Fruit fly (Drosophila melanogaster) whole organism, embryonic: ENCODE results near the gene nanos.
A peak's percentile ranks its signal among the peaks of the same experiment; 100 is the strongest.

ENCODE experiments used
- CG10274 ChIP-seq: fragments of 200-800 bp; sonication (Bioruptor generic); optimal IDR thresholded peaks from 3 replicates; lab custom pipeline; 2017; ENCODE audit warnings: missing biosample characterization, mild to moderate bottlenecking, missing genetic modification characterization
- CG10543 ChIP-seq: fragments of 200-800 bp; sonication (Bioruptor generic); optimal IDR thresholded peaks from 3 replicates; lab custom pipeline; 2017; ENCODE audit warnings: missing biosample characterization, mild to moderate bottlenecking, missing genetic modification characterization, moderate library complexity
- CG12299 ChIP-seq: fragments of 200-800 bp; sonication (Bioruptor generic); optimal IDR thresholded peaks from 2 replicates; lab custom pipeline; 2018; ENCODE audit warnings: missing biosample characterization, mild to moderate bottlenecking, missing genetic modification characterization
- CG12391 ChIP-seq: fragments of 200-800 bp; sonication (Bioruptor generic); optimal IDR thresholded peaks from 3 replicates; lab custom pipeline; 2018; ENCODE audit warnings: missing biosample characterization, mild to moderate bottlenecking, missing genetic modification characterization, moderate library complexity
- CG13287 ChIP-seq: fragments of 200-800 bp; sonication (Bioruptor generic); IDR thresholded peaks from 2 replicates; pipeline ENCODE4 v1.3.6; 2022; ENCODE audit warnings: missing biosample characterization, missing genetic modification characterization; ENCODE audit not compliant: partially characterized antibody
- CG13424 ChIP-seq: fragments of 200-800 bp; sonication (Bioruptor generic); optimal IDR thresholded peaks from 2 replicates; lab custom pipeline; 2019; ENCODE audit warnings: missing biosample characterization, mild to moderate bottlenecking, missing genetic modification characterization, moderate library complexity
- CG15601 ChIP-seq: fragments of 200-800 bp; sonication (Bioruptor generic); optimal IDR thresholded peaks from 3 replicates; lab custom pipeline; 2019; ENCODE audit warnings: missing biosample characterization, mild to moderate bottlenecking, missing genetic modification characterization, moderate library complexity
- CG15696 ChIP-seq: fragments of 200-800 bp; sonication (Bioruptor generic); optimal IDR thresholded peaks from 2 replicates; lab custom pipeline; 2019; ENCODE audit warnings: missing biosample characterization, mild to moderate bottlenecking, missing genetic modification characterization, moderate library complexity
- CG1603 ChIP-seq: fragments of 200-800 bp; sonication (Bioruptor generic); optimal IDR thresholded peaks from 2 replicates; lab custom pipeline; 2019; ENCODE audit warnings: missing biosample characterization, mild to moderate bottlenecking, missing genetic modification characterization, moderate library complexity
- CG17359 ChIP-seq: fragments of 200-800 bp; sonication (Bioruptor generic); optimal IDR thresholded peaks from 3 replicates; lab custom pipeline; 2018; ENCODE audit warnings: missing biosample characterization, mild to moderate bottlenecking, missing genetic modification characterization, moderate library complexity
- CG2712 ChIP-seq: fragments of 200-800 bp; optimal IDR thresholded peaks from 3 replicates; lab custom pipeline; 2019; ENCODE audit warnings: missing biosample characterization, mild to moderate bottlenecking, missing genetic modification characterization, moderate library complexity
- CG2875 ChIP-seq: fragments of 200-800 bp; sonication (Bioruptor generic); optimal IDR thresholded peaks from 2 replicates; lab custom pipeline; 2017; ENCODE audit warnings: missing biosample characterization, mild to moderate bottlenecking, missing genetic modification characterization, missing genetic modification reagents
- CG30403 ChIP-seq: fragments of 200-800 bp; sonication (Bioruptor generic); optimal IDR thresholded peaks from 3 replicates; lab custom pipeline; 2016; ENCODE audit warnings: missing biosample characterization, missing genetic modification characterization
- CG31365 ChIP-seq: fragments of 200-800 bp; sonication (Bioruptor generic); optimal IDR thresholded peaks from 2 replicates; lab custom pipeline; 2018; ENCODE audit warnings: missing biosample characterization, mild to moderate bottlenecking, missing genetic modification characterization
- CG32532 ChIP-seq: fragments of 200-800 bp; sonication (Bioruptor generic); IDR thresholded peaks from 2 replicates; pipeline ENCODE4 v1.3.6; 2022; ENCODE audit warnings: missing biosample characterization, missing genetic modification characterization
- CG34376 ChIP-seq: fragments of 200-800 bp; sonication (Bioruptor generic); optimal IDR thresholded peaks from 2 replicates; lab custom pipeline; 2018; ENCODE audit warnings: missing biosample characterization, mild to moderate bottlenecking, missing genetic modification characterization
- CG42726 ChIP-seq: fragments of 200-800 bp; sonication (Bioruptor generic); IDR thresholded peaks from 2 replicates; pipeline ENCODE4 v1.3.6; 2022; ENCODE audit warnings: missing biosample characterization, missing genetic modification characterization; ENCODE audit not compliant: partially characterized antibody
- CG5180 ChIP-seq: fragments of 200-800 bp; sonication (Bioruptor generic); optimal IDR thresholded peaks from 3 replicates; lab custom pipeline; 2017; ENCODE audit warnings: missing biosample characterization, missing genetic modification characterization, mild to moderate bottlenecking, moderate library complexity, missing genetic modification reagents
- CG7271 ChIP-seq: fragments of 200-800 bp; sonication (Bioruptor generic); optimal IDR thresholded peaks from 2 replicates; lab custom pipeline; 2018; ENCODE audit warnings: missing biosample characterization, mild to moderate bottlenecking, missing genetic modification characterization, moderate library complexity
- CG8290 ChIP-seq, 3 experiments: fragments of 200-800 bp; sonication (Bioruptor generic); optimal IDR thresholded peaks; 2 replicates each; lab custom pipeline; 2016 to 2019; ENCODE audit warnings: missing biosample characterization in 3 of 3, missing genetic modification characterization in 3 of 3, mild to moderate bottlenecking in 2 of 3, moderate library complexity in 1 of 3
- CG8359 ChIP-seq: fragments of 200-800 bp; sonication (Bioruptor generic); optimal IDR thresholded peaks from 2 replicates; lab custom pipeline; 2017; ENCODE audit warnings: missing biosample characterization, mild to moderate bottlenecking, missing genetic modification characterization, borderline replicate concordance
- Dbx ChIP-seq: fragments of 200-800 bp; sonication (Bioruptor generic); IDR thresholded peaks from 3 replicates; pipeline ENCODE4 v1.3.6; 2022; ENCODE audit warnings: missing biosample characterization, missing genetic modification characterization
- Deaf1 ChIP-seq: fragments of 200-800 bp; optimal IDR thresholded peaks from 3 replicates; lab custom pipeline; 2019; ENCODE audit warnings: missing biosample characterization, mild to moderate bottlenecking, missing genetic modification characterization, moderate library complexity
- Drgx ChIP-seq: fragments of 200-800 bp; sonication (Bioruptor generic); IDR thresholded peaks from 2 replicates; pipeline ENCODE4 v1.3.6; 2022; ENCODE audit warnings: missing biosample characterization, missing genetic modification characterization
- Fer2 ChIP-seq: fragments of 200-800 bp; sonication (Bioruptor generic); optimal IDR thresholded peaks from 2 replicates; lab custom pipeline; 2018; ENCODE audit warnings: missing biosample characterization, mild to moderate bottlenecking, missing genetic modification characterization, moderate library complexity
- Hey ChIP-seq: fragments of 200-800 bp; sonication (Bioruptor generic); optimal IDR thresholded peaks from 3 replicates; lab custom pipeline; 2018; ENCODE audit warnings: missing biosample characterization, mild to moderate bottlenecking, missing genetic modification characterization
- Hmr ChIP-seq: fragments of 200-800 bp; sonication (Bioruptor generic); optimal IDR thresholded peaks from 3 replicates; lab custom pipeline; 2017; ENCODE audit warnings: mild to moderate bottlenecking, missing biosample characterization, missing genetic modification reagents, missing genetic modification characterization
- Meics ChIP-seq: fragments of 200-800 bp; sonication (Bioruptor generic); optimal IDR thresholded peaks from 2 replicates; lab custom pipeline; 2017; ENCODE audit warnings: missing biosample characterization, mild to moderate bottlenecking, missing genetic modification characterization
- Ravus ChIP-seq: fragments of 200-800 bp; sonication (Bioruptor generic); IDR thresholded peaks from 2 replicates; pipeline ENCODE4 v1.3.6; 2022; ENCODE audit warnings: missing biosample characterization, missing genetic modification characterization
- Rx ChIP-seq: fragments of 200-800 bp; sonication (Bioruptor generic); IDR thresholded peaks from 2 replicates; pipeline ENCODE4 v1.3.6; 2022; ENCODE audit warnings: missing biosample characterization, missing genetic modification characterization
- Trl ChIP-seq, 3 experiments: fragments of >200 bp in 2 of 3; fragments of 200-800 bp in 1 of 3; sonication (Bioruptor generic) in 1 of 3; optimal IDR thresholded peaks; 2 replicates in 1 of 3; 3 replicates in 2 of 3; lab custom pipeline; 2016 to 2017; ENCODE audit warnings: missing biosample characterization in 1 of 3, missing genetic modification characterization in 1 of 3
- Vsx1 ChIP-seq: fragments of 200-800 bp; sonication (Bioruptor generic); optimal IDR thresholded peaks from 2 replicates; lab custom pipeline; 2017; ENCODE audit warnings: missing biosample characterization, mild to moderate bottlenecking, missing genetic modification characterization, missing genetic modification reagents
- aop ChIP-seq: fragments of 200-800 bp; sonication (Bioruptor generic); IDR thresholded peaks from 2 replicates; pipeline ENCODE4 v1.3.6; 2022; ENCODE audit warnings: missing biosample characterization, missing genetic modification characterization
- ato ChIP-seq: fragments of 200-800 bp; sonication (Bioruptor generic); IDR thresholded peaks from 2 replicates; pipeline ENCODE4 v1.3.6; 2022; ENCODE audit warnings: missing biosample characterization, missing genetic modification characterization; ENCODE audit not compliant: partially characterized antibody
- caup ChIP-seq: fragments of 200-800 bp; sonication (Bioruptor generic); optimal IDR thresholded peaks from 3 replicates; lab custom pipeline; 2017; ENCODE audit warnings: missing biosample characterization, mild to moderate bottlenecking, missing genetic modification characterization, moderate library complexity; ENCODE audit not compliant: severe bottlenecking
- danr ChIP-seq: fragments of 200-800 bp; sonication (Bioruptor generic); IDR thresholded peaks from 2 replicates; pipeline ENCODE4 v1.3.6; 2022; ENCODE audit warnings: missing biosample characterization, missing genetic modification characterization
- dmrt99B ChIP-seq: fragments of 200-800 bp; sonication (Bioruptor generic); optimal IDR thresholded peaks from 2 replicates; lab custom pipeline; 2018; ENCODE audit warnings: missing biosample characterization, mild to moderate bottlenecking, missing genetic modification characterization, moderate library complexity
- gce ChIP-seq: fragments of 200-800 bp; sonication (Bioruptor generic); IDR thresholded peaks from 3 replicates; pipeline ENCODE4 v1.3.6; 2022; ENCODE audit warnings: missing biosample characterization, missing genetic modification characterization
- grau ChIP-seq: fragments of 200-800 bp; optimal IDR thresholded peaks from 3 replicates; lab custom pipeline; 2019; ENCODE audit warnings: missing biosample characterization, mild to moderate bottlenecking, missing genetic modification characterization, moderate library complexity
- her ChIP-seq: fragments of 200-800 bp; sonication (Bioruptor generic); optimal IDR thresholded peaks from 2 replicates; lab custom pipeline; 2016; ENCODE audit warnings: missing biosample characterization, missing genetic modification characterization
- kni ChIP-seq: fragments of 200-800 bp; sonication (Bioruptor generic); optimal IDR thresholded peaks from 3 replicates; lab custom pipeline; 2017; ENCODE audit warnings: mild to moderate bottlenecking, missing biosample characterization, missing genetic modification reagents, missing genetic modification characterization
- lilli ChIP-seq: fragments of 200-800 bp; sonication (Bioruptor generic); optimal IDR thresholded peaks from 3 replicates; lab custom pipeline; 2016; ENCODE audit warnings: missing biosample characterization, missing genetic modification characterization
- oc ChIP-seq: fragments of 200-800 bp; sonication (Bioruptor generic); optimal IDR thresholded peaks from 2 replicates; lab custom pipeline; 2018; ENCODE audit warnings: missing biosample characterization, mild to moderate bottlenecking, missing genetic modification characterization, moderate library complexity
- prd ChIP-seq, 3 experiments: fragments of >200 bp in 2 of 3; fragments of 200-800 bp in 1 of 3; sonication (Bioruptor generic) in 1 of 3; optimal IDR thresholded peaks in 2 of 3; IDR thresholded peaks in 1 of 3; 2 replicates in 2 of 3; 3 replicates in 1 of 3; pipeline versions ENCODE4 v1.3.6 to Lab custom; 2017 to 2022; ENCODE audit warnings: missing biosample characterization in 1 of 3, missing genetic modification characterization in 1 of 3
- run ChIP-seq: fragments of 200-800 bp; sonication (Bioruptor generic); optimal IDR thresholded peaks from 3 replicates; lab custom pipeline; 2018; ENCODE audit warnings: missing biosample characterization, mild to moderate bottlenecking, missing genetic modification characterization
- sr ChIP-seq: fragments of 200-800 bp; sonication (Bioruptor generic); IDR thresholded peaks from 3 replicates; pipeline ENCODE4 v1.3.6; 2022; ENCODE audit warnings: missing biosample characterization, missing genetic modification characterization
- stwl ChIP-seq: fragments of 200-800 bp; sonication (Bioruptor generic); optimal IDR thresholded peaks from 3 replicates; lab custom pipeline; 2018; ENCODE audit warnings: missing biosample characterization, mild to moderate bottlenecking, missing genetic modification characterization, moderate library complexity

Gene nanos

DNA sequence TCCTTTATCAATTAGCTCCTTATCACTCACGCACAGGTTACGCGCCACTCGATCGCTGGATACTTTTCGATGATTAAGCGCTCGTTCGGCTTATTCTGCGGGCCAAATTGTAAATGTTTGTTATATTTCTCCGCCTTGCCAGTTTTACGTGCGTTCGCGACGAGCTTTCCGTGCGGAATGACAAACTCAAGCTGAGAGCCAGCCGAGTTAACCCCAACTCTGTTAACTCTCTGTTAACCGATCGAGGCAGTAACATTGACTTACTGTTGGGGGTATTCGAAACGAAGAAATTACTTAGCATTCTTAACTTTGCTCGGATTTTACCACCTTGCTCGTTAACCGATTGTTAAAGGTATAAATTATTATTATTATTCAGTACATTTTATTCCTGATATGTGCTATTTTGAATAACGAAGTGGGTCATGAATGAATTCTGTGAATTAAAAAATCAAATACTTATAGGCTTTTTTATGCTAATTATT is 3.5 kb upstream of the nanos start, which contains the start of gene CG5835 (continued):
- TF ChIP-seq Vsx1: peak; percentile 15
- peak; percentile 25 for TF ChIP-seq CG13424 (tag; lab: Kevin White, UChicago)
- no peak for TF ChIP-seq danr (GFP tag; lab: Robert Waterston, UW)
- TF ChIP-seq run (tag; lab: Kevin White, UChicago): no peak
- peak; percentile 7; the same call in 1 of the 2 replicates for TF ChIP-seq Drgx
- TF ChIP-seq Fer2 (tag; lab: Kevin White, UChicago): no peak
- no peak for TF ChIP-seq CG15601 (tag; lab: Kevin White, UChicago)
- TF ChIP-seq CG30403 (GFP tag; lab: Kevin White, UChicago): peak; percentile 41
- peak; percentile 28 for TF ChIP-seq CG12299 (tag; lab: Kevin White, UChicago)
- TF ChIP-seq CG31365: peak; percentile 19
- TF ChIP-seq CG12391 (tag; lab: Kevin White, UChicago): peak; percentile 29
- TF ChIP-seq sr (GFP tag; lab: Robert Waterston, UW): peak; percentile 50; the same call in 1 of the 3 replicates
- peak; percentile 56; the same call in 1 of the 2 replicates for TF ChIP-seq CG13287 (GFP tag; lab: Robert Waterston, UW)
- no peak for TF ChIP-seq CG2875
- no peak; the same call in 1 of the 2 replicates for TF ChIP-seq CG42726 (GFP tag; lab: Robert Waterston, UW)
- 0 out of 2 replicates have a peak, but pooled peaks have one; percentile 15 for TF ChIP-seq Rx (GFP tag; lab: Robert Waterston, UW)
- TF ChIP-seq caup (GFP tag; lab: Kevin White, UChicago): peak; percentile 26
- no peak for TF ChIP-seq gce (GFP tag; lab: Robert Waterston, UW)
- TF ChIP-seq CG1603 (tag; lab: Kevin White, UChicago): peak; percentile 5
- TF ChIP-seq CG32532 (GFP tag; lab: Robert Waterston, UW): peak; percentile 47; the same call in 1 of the 2 replicates
- TF ChIP-seq Hmr (GFP tag; lab: Kevin White, UChicago): peak; percentile 26
- TF ChIP-seq ato (GFP tag; lab: Robert Waterston, UW): no peak
- peak; percentile 72 for TF ChIP-seq Deaf1
- no peak for TF ChIP-seq Ravus
- no peak for TF ChIP-seq CG10274
- peak; percentile 25 for TF ChIP-seq CG5180 (GFP tag; lab: Kevin White, UChicago)
- no peak for TF ChIP-seq kni (GFP tag; lab: Kevin White, UChicago)
- TF ChIP-seq dmrt99B: peak; percentile 22
- TF ChIP-seq grau: peak; percentile 23
- TF ChIP-seq stwl: peak; percentile 10
- TF ChIP-seq CG15696: no peak
- TF ChIP-seq prd (optimal IDR thresholded peaks at IDR 0.05; lab: Kevin White, UChicago): no peak
- no peak for TF ChIP-seq prd (GFP tag; IDR thresholded peaks at IDR 0.05; lab: Robert Waterston, UW)
- TF ChIP-seq Hey (tag; lab: Kevin White, UChicago): no peak
- TF ChIP-seq her (GFP tag; lab: Kevin White, UChicago): peak; percentile 8
- peak; percentile 77 for TF ChIP-seq CG34376 (GFP tag; lab: Kevin White, UChicago)
- TF ChIP-seq CG17359 (tag; lab: Kevin White, UChicago): peak; percentile 27
- TF ChIP-seq Dbx (GFP tag; lab: Robert Waterston, UW): peak; percentile 31; the same call in 2 of the 3 replicates
- peak; percentile 53 for TF ChIP-seq CG10543 (GFP tag; lab: Kevin White, UChicago)
- no peak for TF ChIP-seq CG7271 (tag; lab: Kevin White, UChicago)
- peak; percentile 50 for TF ChIP-seq CG8359 (GFP tag; lab: Kevin White, UChicago)
- TF ChIP-seq CG2712 (tag; lab: Kevin White, UChicago): peak; percentile 37
- TF ChIP-seq aop: no peak
- TF ChIP-seq CG8290 (GFP tag; optimal IDR thresholded peaks at IDR 0.05; lab: Kevin White, UChicago): no peak
- peak in 1 of 2 experiments; percentile 75 for TF ChIP-seq CG8290 (tag; optimal IDR thresholded peaks at IDR 0.05; lab: Kevin White, UChicago)
- peak; percentile 30 for TF ChIP-seq oc (tag; lab: Kevin White, UChicago)
- peak in 1 of 2 experiments; percentile 4 for TF ChIP-seq Trl (optimal IDR thresholded peaks at IDR 0.05; lab: Kevin White, UChicago)
- TF ChIP-seq Trl (GFP tag; optimal IDR thresholded peaks at IDR 0.05; lab: Kevin White, UChicago): no peak
- TF ChIP-seq lilli (GFP tag; lab: Kevin White, UChicago): peak; percentile 45
- peak; percentile 40 for TF ChIP-seq Meics (GFP tag; lab: Kevin White, UChicago)
